Fruit fly (Drosophila melanogaster) whole organism, embryonic: ENCODE results near the gene CG6511.
A peak's percentile ranks its signal among the peaks of the same experiment; 100 is the strongest.

Experiments
- Atf-2 ChIP-seq: fragments of 200-800 bp; sonication (Bioruptor generic); optimal IDR thresholded peaks from 2 replicates; lab custom pipeline; 2016; ENCODE audit warnings: missing biosample characterization, missing genetic modification characterization
- Atf3 ChIP-seq: fragments of 200-800 bp; sonication (Bioruptor generic); optimal IDR thresholded peaks from 3 replicates; lab custom pipeline; 2016; ENCODE audit warnings: missing biosample characterization, missing genetic modification characterization
- BEAF-32 ChIP-seq: fragments of 200-800 bp; sonication (Bioruptor generic); optimal IDR thresholded peaks from 3 replicates; lab custom pipeline; 2017; ENCODE audit warnings: missing biosample characterization, missing genetic modification characterization, mild to moderate bottlenecking, moderate library complexity, missing genetic modification reagents
- CG10147 ChIP-seq: fragments of 200-800 bp; sonication (Bioruptor generic); optimal IDR thresholded peaks from 2 replicates; lab custom pipeline; 2019; ENCODE audit warnings: missing biosample characterization, mild to moderate bottlenecking, missing genetic modification characterization, moderate library complexity
- CG10543 ChIP-seq: fragments of 200-800 bp; sonication (Bioruptor generic); optimal IDR thresholded peaks from 3 replicates; lab custom pipeline; 2017; ENCODE audit warnings: missing biosample characterization, mild to moderate bottlenecking, missing genetic modification characterization, moderate library complexity
- CG11456 ChIP-seq: fragments of 200-800 bp; sonication (Bioruptor generic); IDR thresholded peaks from 3 replicates; pipeline ENCODE4 v1.3.6; 2022; ENCODE audit warnings: missing biosample characterization, missing genetic modification characterization
- CG11504 ChIP-seq: fragments of 200-800 bp; sonication (Bioruptor generic); optimal IDR thresholded peaks from 3 replicates; lab custom pipeline; 2019; ENCODE audit warnings: missing biosample characterization, mild to moderate bottlenecking, missing genetic modification characterization, moderate library complexity
- CG11560 ChIP-seq: fragments of 200-800 bp; sonication (Bioruptor generic); IDR thresholded peaks from 3 replicates; pipeline ENCODE4 v1.3.6; 2022; ENCODE audit warnings: missing biosample characterization, missing genetic modification characterization
- CG12071 ChIP-seq: fragments of 200-800 bp; sonication (Bioruptor generic); optimal IDR thresholded peaks from 3 replicates; lab custom pipeline; 2018; ENCODE audit warnings: missing biosample characterization, mild to moderate bottlenecking, missing genetic modification characterization
- CG12942 ChIP-seq: fragments of 200-800 bp; sonication (Bioruptor generic); optimal IDR thresholded peaks from 3 replicates; lab custom pipeline; 2016; ENCODE audit warnings: missing biosample characterization, missing genetic modification characterization
- CG13424 ChIP-seq: fragments of 200-800 bp; sonication (Bioruptor generic); optimal IDR thresholded peaks from 2 replicates; lab custom pipeline; 2019; ENCODE audit warnings: missing biosample characterization, mild to moderate bottlenecking, missing genetic modification characterization, moderate library complexity
- CG13775 ChIP-seq: fragments of 200-800 bp; sonication (Bioruptor generic); optimal IDR thresholded peaks from 3 replicates; lab custom pipeline; 2017; ENCODE audit warnings: missing biosample characterization, mild to moderate bottlenecking, missing genetic modification characterization
- CG1529 ChIP-seq: fragments of 200-800 bp; sonication (Bioruptor generic); optimal IDR thresholded peaks from 3 replicates; lab custom pipeline; 2018; ENCODE audit warnings: missing biosample characterization, missing genetic modification characterization
- CG1832 ChIP-seq: fragments of 200-800 bp; sonication (Bioruptor generic); optimal IDR thresholded peaks from 2 replicates; lab custom pipeline; 2017; ENCODE audit warnings: missing biosample characterization, mild to moderate bottlenecking, missing genetic modification characterization, inconsistent platforms
- CG31365 ChIP-seq: fragments of 200-800 bp; sonication (Bioruptor generic); optimal IDR thresholded peaks from 2 replicates; lab custom pipeline; 2018; ENCODE audit warnings: missing biosample characterization, mild to moderate bottlenecking, missing genetic modification characterization
- CG4328 ChIP-seq: fragments of 200-800 bp; sonication (Bioruptor generic); optimal IDR thresholded peaks from 3 replicates; lab custom pipeline; 2017; ENCODE audit warnings: missing biosample characterization, missing genetic modification reagents, missing genetic modification characterization
- CG5953 ChIP-seq: fragments of 200-800 bp; sonication (Bioruptor generic); IDR thresholded peaks from 2 replicates; pipeline ENCODE4 v1.3.6; 2022; ENCODE audit warnings: missing biosample characterization, missing genetic modification characterization
- CG6654 ChIP-seq: fragments of 200-800 bp; sonication (Bioruptor generic); optimal IDR thresholded peaks from 2 replicates; lab custom pipeline; 2017; ENCODE audit warnings: missing biosample characterization, mild to moderate bottlenecking, missing genetic modification characterization
- CG6854 ChIP-seq: fragments of 200-800 bp; sonication (Bioruptor generic); optimal IDR thresholded peaks from 3 replicates; lab custom pipeline; 2017; ENCODE audit warnings: missing biosample characterization, mild to moderate bottlenecking, missing genetic modification characterization
- CG7372 ChIP-seq: fragments of 200-800 bp; sonication (Bioruptor generic); IDR thresholded peaks from 2 replicates; pipeline ENCODE4 v1.3.6; 2022; ENCODE audit warnings: missing biosample characterization, missing genetic modification characterization
- CG7786 ChIP-seq: fragments of 200-800 bp; sonication (Bioruptor generic); optimal IDR thresholded peaks from 2 replicates; lab custom pipeline; 2016; ENCODE audit warnings: missing biosample characterization, missing genetic modification characterization
- D ChIP-seq, 2 experiments: fragments of 200-800 bp in 1 of 2; fragments of >200 bp in 1 of 2; sonication (Bioruptor generic) in 1 of 2; optimal IDR thresholded peaks; 2 replicates in 1 of 2; 3 replicates in 1 of 2; lab custom pipeline; 2017; ENCODE audit warnings: mild to moderate bottlenecking in 1 of 2, missing biosample characterization in 1 of 2, missing genetic modification characterization in 1 of 2, missing genetic modification reagents in 1 of 2
- D19B ChIP-seq: fragments of 200-800 bp; sonication (Bioruptor generic); optimal IDR thresholded peaks from 2 replicates; lab custom pipeline; 2017; ENCODE audit warnings: missing biosample characterization, mild to moderate bottlenecking, missing genetic modification characterization
- Dip2 ChIP-seq: fragments of 200-800 bp; sonication (Bioruptor generic); IDR thresholded peaks from 2 replicates; pipeline ENCODE4 v1.3.6; 2022; ENCODE audit warnings: missing biosample characterization, missing genetic modification characterization
- Fer2 ChIP-seq: fragments of 200-800 bp; sonication (Bioruptor generic); optimal IDR thresholded peaks from 2 replicates; lab custom pipeline; 2018; ENCODE audit warnings: missing biosample characterization, mild to moderate bottlenecking, missing genetic modification characterization, moderate library complexity
- Hmr ChIP-seq: fragments of 200-800 bp; sonication (Bioruptor generic); optimal IDR thresholded peaks from 3 replicates; lab custom pipeline; 2017; ENCODE audit warnings: mild to moderate bottlenecking, missing biosample characterization, missing genetic modification reagents, missing genetic modification characterization
- PHDP ChIP-seq: fragments of 200-800 bp; sonication (Bioruptor generic); optimal IDR thresholded peaks from 3 replicates; lab custom pipeline; 2018; ENCODE audit warnings: missing biosample characterization, mild to moderate bottlenecking, missing genetic modification characterization, moderate library complexity
- Trl ChIP-seq, 3 experiments: fragments of >200 bp in 2 of 3; fragments of 200-800 bp in 1 of 3; sonication (Bioruptor generic) in 1 of 3; optimal IDR thresholded peaks; 2 replicates in 1 of 3; 3 replicates in 2 of 3; lab custom pipeline; 2016 to 2017; ENCODE audit warnings: missing biosample characterization in 1 of 3, missing genetic modification characterization in 1 of 3
- Usf ChIP-seq: fragments of 200-800 bp; sonication (Bioruptor generic); optimal IDR thresholded peaks from 2 replicates; lab custom pipeline; 2017; ENCODE audit warnings: missing genotype, missing biosample characterization, missing genetic modification characterization
- ara ChIP-seq: fragments of 200-800 bp; sonication (Bioruptor generic); IDR thresholded peaks from 2 replicates; pipeline ENCODE4 v1.3.6; 2022; ENCODE audit warnings: missing biosample characterization, missing genetic modification characterization
- bcd ChIP-seq: fragments of 200-800 bp; sonication (Bioruptor generic); optimal IDR thresholded peaks from 2 replicates; lab custom pipeline; 2017; ENCODE audit warnings: missing biosample characterization, mild to moderate bottlenecking, missing genetic modification characterization
- cad ChIP-seq: fragments of >200 bp; optimal IDR thresholded peaks from 2 replicates; lab custom pipeline; 2017; ENCODE audit warnings: missing biosample characterization, missing genetic modification characterization
- danr ChIP-seq: fragments of 200-800 bp; sonication (Bioruptor generic); IDR thresholded peaks from 2 replicates; pipeline ENCODE4 v1.3.6; 2022; ENCODE audit warnings: missing biosample characterization, missing genetic modification characterization
- dati ChIP-seq: fragments of 200-800 bp; sonication (Bioruptor generic); IDR thresholded peaks from 2 replicates; pipeline ENCODE4 v1.3.6; 2022; ENCODE audit warnings: missing biosample characterization, missing genetic modification characterization
- dimm ChIP-seq: fragments of 200-800 bp; sonication (Bioruptor generic); IDR thresholded peaks from 2 replicates; pipeline ENCODE4 v1.3.6; 2022; ENCODE audit warnings: missing biosample characterization, missing genetic modification characterization
- dysf ChIP-seq: fragments of 200-800 bp; sonication (Bioruptor generic); IDR thresholded peaks from 3 replicates; pipeline ENCODE4 v1.3.6; 2022; ENCODE audit warnings: missing biosample characterization, missing genetic modification characterization
- fd102C ChIP-seq: fragments of 200-800 bp; sonication (Bioruptor generic); optimal IDR thresholded peaks from 2 replicates; lab custom pipeline; 2018; ENCODE audit warnings: missing biosample characterization, mild to moderate bottlenecking, missing genetic modification characterization, moderate library complexity
- gcm2 ChIP-seq: fragments of 200-800 bp; sonication (Bioruptor generic); optimal IDR thresholded peaks from 2 replicates; lab custom pipeline; 2016; ENCODE audit warnings: missing biosample characterization, missing genetic modification characterization
- insv ChIP-seq, 2 experiments: fragments of 200-800 bp; sonication (Bioruptor generic); optimal IDR thresholded peaks; 3 replicates each; lab custom pipeline; 2016 to 2018; ENCODE audit warnings: missing biosample characterization in 2 of 2, missing genetic modification characterization in 2 of 2
- kay ChIP-seq: fragments of 200-800 bp; sonication (Bioruptor generic); optimal IDR thresholded peaks from 2 replicates; lab custom pipeline; 2016; ENCODE audit warnings: missing biosample characterization, missing genetic modification characterization
- nerfin-2 ChIP-seq: fragments of 200-800 bp; sonication (Bioruptor generic); IDR thresholded peaks from 2 replicates; pipeline ENCODE4 v1.3.6; 2022; ENCODE audit warnings: missing biosample characterization, missing genetic modification characterization; ENCODE audit not compliant: partially characterized antibody
- otp ChIP-seq: fragments of 200-800 bp; sonication (Bioruptor generic); IDR thresholded peaks from 3 replicates; pipeline ENCODE4, ENCODE4 v1.3.6; 2022; ENCODE audit warnings: missing biosample characterization, missing genetic modification characterization
- pan ChIP-seq, 4 experiments: fragments of >200 bp in 3 of 4; fragments of 200-800 bp in 1 of 4; sonication (Bioruptor generic) in 1 of 4; optimal IDR thresholded peaks in 3 of 4; IDR thresholded peaks in 1 of 4; 2 replicates each; pipeline versions ENCODE4 v1.3.6 to Lab custom; 2017 to 2022; ENCODE audit warnings: missing biosample characterization in 2 of 4, missing genetic modification characterization in 2 of 4, mixed read lengths in 1 of 4
- pnt ChIP-seq: fragments of 200-800 bp; sonication (Bioruptor generic); optimal IDR thresholded peaks from 3 replicates; lab custom pipeline; 2016; ENCODE audit warnings: missing biosample characterization, missing genetic modification characterization
- pros ChIP-seq: fragments of 200-800 bp; sonication (Bioruptor generic); optimal IDR thresholded peaks from 3 replicates; lab custom pipeline; 2019; ENCODE audit warnings: missing biosample characterization, mild to moderate bottlenecking, missing genetic modification characterization, moderate library complexity
- slbo ChIP-seq: fragments of 200-800 bp; sonication (Bioruptor generic); IDR thresholded peaks from 2 replicates; pipeline ENCODE4 v1.3.6; 2022; ENCODE audit warnings: missing biosample characterization, missing genetic modification characterization
- sob ChIP-seq: fragments of 200-800 bp; sonication (Bioruptor generic); IDR thresholded peaks from 2 replicates; pipeline ENCODE4 v1.3.6; 2022; ENCODE audit warnings: missing biosample characterization, missing genetic modification characterization
- toy ChIP-seq: fragments of 200-800 bp; sonication (Bioruptor generic); IDR thresholded peaks from 2 replicates; pipeline ENCODE4 v1.3.6; 2022; ENCODE audit warnings: missing biosample characterization, missing genetic modification characterization
- zfh1 ChIP-seq: fragments of 200-800 bp; sonication (Bioruptor generic); IDR thresholded peaks from 3 replicates; pipeline ENCODE4 v1.3.6; 2022; ENCODE audit warnings: missing biosample characterization, missing genetic modification characterization

Gene CG6511

dm6 chr3L:8765969-8766538 lies 44.9 kb downstream of the CG6511 start (continued):
- TF ChIP-seq CG12071 (peak; percentile 97), CG10543 (GFP tag; lab: Kevin White, UChicago) (peak; percentile 98), D19B (GFP tag; lab: Kevin White, UChicago) (peak; percentile 87), CG6854 (GFP tag; lab: Kevin White, UChicago) (peak; percentile 89), CG4328 (GFP tag; lab: Kevin White, UChicago) (peak; percentile 96), gcm2 (GFP tag; lab: Kevin White, UChicago) (peak; percentile 98), pnt (GFP tag; lab: Kevin White, UChicago) (peak; percentile 97), nerfin-2 (peak; percentile 63), zfh1 (peak; percentile 97), pan (optimal IDR thresholded peaks at IDR 0.05; lab: Kevin White, UChicago) (no peak), pan (GFP tag; optimal IDR thresholded peaks at IDR 0.05 in 1 of 2, IDR thresholded peaks at IDR 0.05 in 1 of 2) (peak in 1 of 2 experiments; percentile 99), CG1529 (GFP tag; lab: Kevin White, UChicago) (peak; percentile 99), bcd (peak; percentile 98), danr (peak; percentile 97), Trl (optimal IDR thresholded peaks at IDR 0.05; lab: Kevin White, UChicago) (peak; percentile 56 to 79), Trl (GFP tag; optimal IDR thresholded peaks at IDR 0.05; lab: Kevin White, UChicago) (peak; percentile 95), Fer2 (peak; percentile 59), dimm (peak; percentile 92), Atf-2 (GFP tag; lab: Kevin White, UChicago) (peak; percentile 99), pros (peak; percentile 93), kay (GFP tag; lab: Kevin White, UChicago) (peak; percentile 92), CG1832 (GFP tag; lab: Kevin White, UChicago) (no peak), toy (peak; percentile 91), otp (GFP tag; lab: Robert Waterston, UW) (peak; percentile 94), CG11560 (peak; percentile 92), CG13775 (GFP tag; lab: Kevin White, UChicago) (peak; percentile 99), ara (GFP tag; lab: Robert Waterston, UW) (peak; percentile 96), insv (GFP tag; optimal IDR thresholded peaks at IDR 0.05; lab: Kevin White, UChicago) (peak; percentile 51 to 78), Dip2 (GFP tag; lab: Robert Waterston, UW) (peak; percentile 78), CG13424 (peak; percentile 99), Atf3 (GFP tag; lab: Kevin White, UChicago) (peak; percentile 97), PHDP (tag; lab: Kevin White, UChicago) (peak; percentile 98), slbo (peak; percentile 98), CG5953 (GFP tag; lab: Robert Waterston, UW) (peak; percentile 96), sob (GFP tag; lab: Robert Waterston, UW) (peak; percentile 98), CG12942 (peak; percentile 98), Usf (GFP tag; lab: Kevin White, UChicago) (peak; percentile 99), D (optimal IDR thresholded peaks at IDR 0.05; lab: Kevin White, UChicago) (no peak), D (GFP tag; optimal IDR thresholded peaks at IDR 0.05; lab: Kevin White, UChicago) (peak; percentile 99), CG6654 (GFP tag; lab: Kevin White, UChicago) (peak; percentile 93), dati (GFP tag; lab: Robert Waterston, UW) (peak; percentile 93), CG31365 (tag; lab: Kevin White, UChicago) (peak; percentile 86), fd102C (GFP tag; lab: Kevin White, UChicago) (peak; percentile 86), CG11504 (peak; percentile 96), CG11456 (GFP tag; lab: Robert Waterston, UW) (peak; percentile 98), Hmr (GFP tag; lab: Kevin White, UChicago) (peak; percentile 99), CG7786 (peak; percentile 98), BEAF-32 (peak; percentile 31), cad (GFP tag; lab: Kevin White, UChicago) (no peak), dysf (GFP tag; lab: Robert Waterston, UW) (peak; percentile 99), CG7372 (GFP tag; lab: Robert Waterston, UW) (peak; percentile 99), CG10147 (GFP tag; lab: Kevin White, UChicago) (peak; percentile 97)
